Worm (Caenorhabditis elegans) whole organism, early embryonic: ENCODE data around the gene vps-33.2.

Experiments
- B0310.2 ChIP-seq: sonication (generic microtip); optimal IDR thresholded peaks from 2 replicates; lab custom pipeline; 2016; ENCODE audit warnings: mild to moderate bottlenecking, missing genetic modification characterization, missing compliant biosample characterization
- F13C5.2 ChIP-seq: sonication (generic microtip); optimal IDR thresholded peaks from 2 replicates; lab custom pipeline; 2017; ENCODE audit warnings: mild to moderate bottlenecking, missing genetic modification characterization, inconsistent platforms, missing compliant biosample characterization
- aly-1 ChIP-seq: sonication (generic microtip); optimal IDR thresholded peaks from 2 replicates; lab custom pipeline; 2016; ENCODE audit warnings: missing genetic modification characterization, missing compliant biosample characterization
- ama-1 ChIP-seq: fragments of 150-350 bp; optimal IDR thresholded peaks from 2 replicates; lab custom pipeline; 2014
- ceh-13 ChIP-seq: fragments of 200-800 bp; sonication (Bioruptor generic); optimal IDR thresholded peaks from 2 replicates; lab custom pipeline; 2018; ENCODE audit warnings: mild to moderate bottlenecking, missing genetic modification characterization, missing compliant biosample characterization
- ceh-36 ChIP-seq: sonication (generic microtip); optimal IDR thresholded peaks from 2 replicates; lab custom pipeline; 2016; ENCODE audit warnings: missing genetic modification characterization, inconsistent platforms, missing compliant biosample characterization
- ets-7 ChIP-seq: sonication (generic microtip); optimal IDR thresholded peaks from 2 replicates; lab custom pipeline; 2016; ENCODE audit warnings: missing genotype, missing genetic modification characterization, missing compliant biosample characterization
- flt-1 ChIP-seq: fragments of 200-800 bp; sonication (Bioruptor generic); IDR thresholded peaks from 2 replicates; pipeline ENCODE4 v1.3.6; 2022; ENCODE audit warnings: missing genetic modification characterization, missing compliant biosample characterization
- hmbx-1 ChIP-seq: sonication (generic microtip); optimal IDR thresholded peaks from 2 replicates; lab custom pipeline; 2016; ENCODE audit warnings: mild to moderate bottlenecking, missing genetic modification characterization, missing compliant biosample characterization
- hmg-4 ChIP-seq: fragments of 200-800 bp; sonication (Bioruptor generic); optimal IDR thresholded peaks from 2 replicates; lab custom pipeline; 2018; ENCODE audit warnings: mild to moderate bottlenecking, missing genetic modification characterization, missing compliant biosample characterization
- hnd-1 ChIP-seq: sonication (generic microtip); optimal IDR thresholded peaks from 2 replicates; lab custom pipeline; 2016; ENCODE audit warnings: missing genetic modification characterization, missing compliant biosample characterization
- pes-1 ChIP-seq: fragments of 200-800 bp; sonication (Bioruptor generic); IDR thresholded peaks from 2 replicates; pipeline ENCODE4 v1.3.6; 2022; ENCODE audit warnings: missing genetic modification reagents, missing genetic modification characterization, missing compliant biosample characterization
- scrt-1 ChIP-seq: fragments of 200-800 bp; sonication (Bioruptor generic); IDR thresholded peaks from 2 replicates; pipeline ENCODE4 v1.3.6; 2022; ENCODE audit warnings: missing genetic modification characterization, missing compliant biosample characterization
- sea-1 ChIP-seq: fragments of 200-800 bp; sonication (Bioruptor generic); conservative IDR thresholded peaks from 2 replicates; pipeline ENCODE4 v1.3.6; 2022; ENCODE audit warnings: missing genetic modification characterization, missing compliant biosample characterization
- tbx-11 ChIP-seq: fragments of 200-800 bp; sonication (Bioruptor generic); IDR thresholded peaks from 2 replicates; pipeline ENCODE4 v1.3.6; 2022; ENCODE audit warnings: missing genetic modification characterization, missing compliant biosample characterization
- tbx-37 ChIP-seq: fragments of 200-800 bp; sonication (Bioruptor generic); conservative IDR thresholded peaks from 2 replicates; pipeline ENCODE4 v1.3.6; 2022; ENCODE audit warnings: missing genetic modification reagents, missing genetic modification characterization, missing compliant biosample characterization
- tra-4 ChIP-seq: sonication (generic microtip); optimal IDR thresholded peaks from 2 replicates; lab custom pipeline; 2017; ENCODE audit warnings: missing genetic modification characterization, missing compliant biosample characterization

The vps-33.2 gene

DNA sequence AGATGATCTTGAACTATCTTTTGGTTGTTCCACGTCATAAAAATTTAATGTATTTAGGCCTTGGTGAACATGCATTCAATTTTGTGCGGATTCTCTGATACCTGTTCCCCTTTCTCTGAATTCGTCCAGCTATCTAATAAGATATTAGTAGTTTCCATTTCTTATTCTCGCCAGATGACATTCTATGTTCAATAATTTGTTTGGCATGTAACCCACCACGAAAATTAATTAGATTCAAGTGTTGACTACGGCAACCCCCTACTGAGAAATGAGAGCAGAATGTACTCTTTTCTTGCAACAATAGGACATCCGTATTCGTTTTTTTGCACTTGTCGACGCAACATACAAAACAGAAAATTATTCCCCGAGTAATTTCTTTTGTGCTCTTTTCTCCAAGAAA is 41.2 kb downstream of the vps-33.2 start:
- no peak for TF ChIP-seq hmg-4
- no peak for TF ChIP-seq tra-4 (tag; lab: Kevin White, UChicago)
- no peak for TF ChIP-seq scrt-1 (GFP tag; lab: Robert Waterston, UW)
- TF ChIP-seq sea-1 (GFP tag; lab: Robert Waterston, UW): no peak

DNA sequence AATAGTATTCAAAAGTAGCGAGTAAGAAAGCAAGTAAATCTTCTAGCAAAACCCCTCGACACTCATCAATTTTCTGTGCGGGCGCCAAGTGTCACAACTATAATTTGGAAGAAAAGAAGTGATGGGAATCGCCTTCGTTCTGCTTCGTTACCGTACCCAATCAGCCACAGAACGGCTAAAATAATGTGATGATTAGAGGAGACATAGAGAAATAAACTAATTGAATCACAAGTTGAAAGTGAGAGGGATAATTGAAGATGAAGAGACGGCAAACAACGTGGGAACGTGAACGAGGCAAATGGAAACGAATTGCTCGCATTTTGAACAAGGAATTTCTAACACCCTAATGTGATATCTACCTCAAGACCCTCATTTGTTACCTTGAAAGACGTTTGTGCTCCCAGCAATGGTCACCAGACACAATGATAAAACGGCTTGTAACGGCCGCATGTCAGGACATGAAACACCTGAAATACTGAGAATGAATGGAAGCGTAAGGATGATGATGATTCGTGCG is 41.7 kb downstream of the vps-33.2 start, which contains the start of gene T19D12.6:
TSS of gene T19D12.6 (minus strand) at position 467 of the 517 bp plus-strand sequence.
- no peak for TF ChIP-seq tbx-11
- TF ChIP-seq ceh-36: no peak
- no peak for TF ChIP-seq ama-1 (lab: Kevin White, UChicago)
- TF ChIP-seq hmbx-1 (tag; lab: Kevin White, UChicago): no peak

DNA sequence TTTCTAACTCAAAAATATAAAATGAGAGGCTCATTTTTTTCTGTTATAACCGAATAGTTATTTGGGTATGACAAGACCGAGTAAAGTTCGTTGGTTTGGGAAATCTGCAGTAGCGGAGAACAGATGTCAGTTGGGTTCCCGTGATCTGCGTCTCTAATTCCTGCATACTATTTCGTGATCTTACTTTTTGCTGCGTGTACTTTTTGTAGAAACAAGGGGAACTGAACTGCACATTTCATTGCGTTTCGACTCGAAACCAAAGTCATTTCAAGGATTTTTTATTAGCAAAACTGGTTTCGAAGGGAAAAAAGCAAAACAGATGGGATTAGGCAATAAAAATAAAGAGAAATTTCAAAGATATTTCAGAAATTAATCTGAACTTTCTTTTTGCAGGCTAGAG is 45.9 kb downstream of the vps-33.2 start:
- TF ChIP-seq hmbx-1 (tag; lab: Kevin White, UChicago) (no peak), F13C5.2 (tag; lab: Kevin White, UChicago) (no peak), ceh-13 (no peak), pes-1 (GFP tag; lab: Robert Waterston, UW) (no peak), tra-4 (tag; lab: Kevin White, UChicago) (no peak), aly-1 (no peak)

DNA sequence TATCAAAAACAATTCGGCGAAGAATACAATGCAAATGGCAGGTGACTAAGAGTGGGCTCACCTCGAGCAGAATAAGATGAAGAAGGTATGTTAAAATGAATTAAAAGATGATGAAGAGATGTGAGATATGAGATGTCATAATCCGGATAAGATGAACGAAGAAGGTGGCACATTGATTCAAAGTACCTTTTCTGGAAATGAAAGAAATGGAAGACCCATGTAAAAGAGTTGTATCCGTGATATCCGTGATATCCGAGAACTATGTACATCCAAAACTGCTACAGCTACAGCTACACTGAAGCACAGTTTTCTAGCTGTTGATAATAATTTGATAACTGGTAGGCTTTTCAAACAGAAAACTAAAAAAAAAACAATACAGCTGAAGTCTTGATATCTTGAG is 48.0 kb downstream of the vps-33.2 start, which contains the start of gene oig-8:
TSS of gene oig-8 (minus strand) at position 101 of the 400 bp plus-strand sequence.
- no peak for TF ChIP-seq hmg-4
- no peak for TF ChIP-seq flt-1 (GFP tag; lab: Robert Waterston, UW)
- TF ChIP-seq hmbx-1 (tag; lab: Kevin White, UChicago): no peak
- TF ChIP-seq aly-1: no peak
- no peak for TF ChIP-seq sea-1 (GFP tag; lab: Robert Waterston, UW)
- TF ChIP-seq ceh-13: no peak
- TF ChIP-seq tra-4 (tag; lab: Kevin White, UChicago): no peak
- TF ChIP-seq pes-1 (GFP tag; lab: Robert Waterston, UW): no peak
- TF ChIP-seq tbx-11: no peak
- no peak for TF ChIP-seq ama-1 (lab: Kevin White, UChicago)

DNA sequence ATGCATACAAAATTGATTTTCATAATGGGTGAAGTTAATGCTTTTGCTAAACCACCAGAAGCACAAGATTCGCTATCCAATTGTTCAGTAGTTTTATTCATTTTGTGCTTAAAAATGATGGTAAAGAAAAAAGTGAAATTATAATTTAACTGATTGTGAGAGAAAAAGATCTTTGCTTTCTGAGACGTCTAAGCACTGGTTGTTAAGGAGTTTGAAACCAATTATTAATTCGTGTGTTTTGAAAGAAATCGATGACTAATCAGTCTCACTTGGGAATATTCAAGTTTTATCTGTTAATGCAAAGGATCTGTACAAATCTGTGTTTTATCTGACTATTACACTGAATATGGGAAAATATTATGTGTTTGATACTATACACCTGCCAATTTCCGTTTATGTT is 50.7 kb downstream of the vps-33.2 start, which contains the start of gene sra-26:
TSS of gene sra-26 (minus strand) at position 101 of the 400 bp plus-strand sequence.
- TF ChIP-seq hmbx-1 (tag; lab: Kevin White, UChicago): no peak
- TF ChIP-seq tbx-11: no peak
- TF ChIP-seq ceh-13: no peak
- TF ChIP-seq tra-4 (tag; lab: Kevin White, UChicago): no peak
- TF ChIP-seq sea-1 (GFP tag; lab: Robert Waterston, UW): no peak
- TF ChIP-seq aly-1: no peak
- TF ChIP-seq B0310.2 (tag; lab: Kevin White, UChicago): no peak
- TF ChIP-seq pes-1 (GFP tag; lab: Robert Waterston, UW): no peak
- TF ChIP-seq hnd-1 (tag; lab: Kevin White, UChicago): no peak
- TF ChIP-seq ets-7: no peak
- no peak for TF ChIP-seq ceh-36
- no peak for TF ChIP-seq scrt-1 (GFP tag; lab: Robert Waterston, UW)
- TF ChIP-seq flt-1 (GFP tag; lab: Robert Waterston, UW): no peak
- TF ChIP-seq tbx-37: no peak
